In genomic region chr3L:2162019-2162418, dm6 we compare ENCODE assay signal across 1 fruit fly cellular context.
TF ChIP-seq lines count a peak whose summit lies in the region.

No protein-coding gene starts in this region.

TF ChIP-seq in whole organism, embryonic, 481 proteins besides CTCF, POLR2A, EP300 and RAD21 (continued from another document and continues in another):
- TF ChIP-seq CG3838 (GFP tag; optimal IDR thresholded peaks at IDR 0.05; lab: Kevin White, UChicago) (no peak), stwl (tag; optimal IDR thresholded peaks at IDR 0.05; lab: Kevin White, UChicago) (no peak), repo (GFP tag; optimal IDR thresholded peaks at IDR 0.05; lab: Kevin White, UChicago) (peak; percentile 80), CG6765 (GFP tag; optimal IDR thresholded peaks at IDR 0.05; lab: Kevin White, UChicago) (peak; percentile 43), en (GFP tag; optimal IDR thresholded peaks at IDR 0.05; lab: Kevin White, UChicago) (peak; percentile 7), Spps (tag; optimal IDR thresholded peaks at IDR 0.05; lab: Kevin White, UChicago) (peak; percentile 69), NK7.1 (GFP tag; optimal IDR thresholded peaks at IDR 0.05; lab: Kevin White, UChicago) (peak; percentile 61), hb (GFP tag; IDR thresholded peaks at IDR 0.05; lab: Robert Waterston, UW; ENCODE audit: partially characterized antibody) (no peak), Neu2 (GFP tag; optimal IDR thresholded peaks at IDR 0.05; lab: Kevin White, UChicago; ENCODE audit: borderline replicate concordance) (no peak), sim (GFP tag; IDR thresholded peaks at IDR 0.05; lab: Robert Waterston, UW) (peak; percentile 64; the same call in 1 of the 2 replicates), CG9727 (GFP tag; optimal IDR thresholded peaks at IDR 0.05; lab: Kevin White, UChicago) (peak; percentile 32), wor (GFP tag; IDR thresholded peaks at IDR 0.05; lab: Robert Waterston, UW) (peak; percentile 79), corto (GFP tag; optimal IDR thresholded peaks at IDR 0.05; lab: Kevin White, UChicago) (peak; percentile 33), Myb (GFP tag; optimal IDR thresholded peaks at IDR 0.05; lab: Kevin White, UChicago) (no peak), CG10959 (GFP tag; IDR thresholded peaks at IDR 0.05; lab: Robert Waterston, UW) (peak; percentile 73), CG13424 (tag; optimal IDR thresholded peaks at IDR 0.05; lab: Kevin White, UChicago) (peak; percentile 83), CG9437 (GFP tag; optimal IDR thresholded peaks at IDR 0.05; lab: Kevin White, UChicago) (peak; percentile 34), sna (GFP tag; IDR thresholded peaks at IDR 0.05; lab: Robert Waterston, UW; ENCODE audit: partially characterized antibody) (no peak), CG31441 (GFP tag; IDR thresholded peaks at IDR 0.05; lab: Robert Waterston, UW) (peak; percentile 85), CG4360 (GFP tag; IDR thresholded peaks at IDR 0.05; lab: Robert Waterston, UW) (peak; percentile 68), Nf-YA (GFP tag; IDR thresholded peaks at IDR 0.05; lab: Robert Waterston, UW) (peak; percentile 65), CG10979 (tag; optimal IDR thresholded peaks at IDR 0.05; lab: Kevin White, UChicago) (peak; percentile 84), dati (GFP tag; IDR thresholded peaks at IDR 0.05; lab: Robert Waterston, UW) (peak; percentile 78), ems (GFP tag; optimal IDR thresholded peaks at IDR 0.05; lab: Kevin White, UChicago) (peak; percentile 82), CG8089 (GFP tag; optimal IDR thresholded peaks at IDR 0.05; lab: Kevin White, UChicago) (peak; percentile 46), CG12744 (GFP tag; optimal IDR thresholded peaks at IDR 0.05; lab: Kevin White, UChicago) (no peak), HmgZ (tag; optimal IDR thresholded peaks at IDR 0.05; lab: Kevin White, UChicago) (peak; percentile 40), H15 (GFP tag; IDR thresholded peaks at IDR 0.05; lab: Robert Waterston, UW) (peak; percentile 87), crc (GFP tag; optimal IDR thresholded peaks at IDR 0.05; lab: Kevin White, UChicago) (peak; percentile 59), sd (tag; optimal IDR thresholded peaks at IDR 0.05; lab: Kevin White, UChicago) (peak; percentile 24), CG12659 (GFP tag; optimal IDR thresholded peaks at IDR 0.05; lab: Kevin White, UChicago) (peak; percentile 49), gfzf (GFP tag; optimal IDR thresholded peaks at IDR 0.05; lab: Kevin White, UChicago) (no peak), CG5953 (GFP tag; IDR thresholded peaks at IDR 0.05; lab: Robert Waterston, UW) (peak; percentile 90), CG15011 (GFP tag; optimal IDR thresholded peaks at IDR 0.05; lab: Kevin White, UChicago) (peak; percentile 8), dmrt99B (tag; optimal IDR thresholded peaks at IDR 0.05; lab: Kevin White, UChicago) (peak; percentile 90), Dbx (GFP tag; IDR thresholded peaks at IDR 0.05; lab: Robert Waterston, UW) (no peak), row (GFP tag; IDR thresholded peaks at IDR 0.05; lab: Robert Waterston, UW) (peak; percentile 84), toy (GFP tag; IDR thresholded peaks at IDR 0.05; lab: Robert Waterston, UW) (no peak), CG11723 (GFP tag; optimal IDR thresholded peaks at IDR 0.05; lab: Kevin White, UChicago) (peak; percentile 6), CG10654 (GFP tag; optimal IDR thresholded peaks at IDR 0.05; lab: Kevin White, UChicago) (peak; percentile 80), CkIIα-i1 (GFP tag; IDR thresholded peaks at IDR 0.05; lab: Robert Waterston, UW) (peak; percentile 56; the same call in 1 of the 2 replicates), CG14860 (GFP tag; IDR thresholded peaks at IDR 0.05; lab: Robert Waterston, UW; ENCODE audit: partially characterized antibody) (no peak), Nf-YC (tag; optimal IDR thresholded peaks at IDR 0.05; lab: Kevin White, UChicago) (peak; percentile 44), Lim3 (GFP tag; IDR thresholded peaks at IDR 0.05; lab: Robert Waterston, UW) (peak; percentile 70), C15 (GFP tag; IDR thresholded peaks at IDR 0.05; lab: Robert Waterston, UW) (peak; percentile 43; the same call in 1 of the 3 replicates), crol (GFP tag; IDR thresholded peaks at IDR 0.05; lab: Robert Waterston, UW) (no peak), Abd-B (GFP tag; optimal IDR thresholded peaks at IDR 0.05; lab: Kevin White, UChicago) (peak; percentile 17), fd96Cb (tag; optimal IDR thresholded peaks at IDR 0.05; lab: Kevin White, UChicago) (peak; percentile 87), Sin3A (optimal IDR thresholded peaks at IDR 0.05; lab: Kevin White, UChicago) (no peak), org-1 (GFP tag; optimal IDR thresholded peaks at IDR 0.05; lab: Kevin White, UChicago) (peak; percentile 37), amos (GFP tag; IDR thresholded peaks at IDR 0.05; lab: Robert Waterston, UW; ENCODE audit: partially characterized antibody) (no peak), D (optimal IDR thresholded peaks at IDR 0.05; lab: Kevin White, UChicago) (no peak), D (GFP tag; optimal IDR thresholded peaks at IDR 0.05; lab: Kevin White, UChicago) (peak; percentile 80), tup (GFP tag; optimal IDR thresholded peaks at IDR 0.05; lab: Kevin White, UChicago) (no peak), CG6272 (GFP tag; IDR thresholded peaks at IDR 0.05; lab: Robert Waterston, UW) (peak; percentile 66), CG17612 (GFP tag; IDR thresholded peaks at IDR 0.05; lab: Robert Waterston, UW) (peak; percentile 20; the same call in 1 of the 2 replicates), lmd (GFP tag; IDR thresholded peaks at IDR 0.05; lab: Robert Waterston, UW) (peak; percentile 82), Hmr (GFP tag; optimal IDR thresholded peaks at IDR 0.05; lab: Kevin White, UChicago) (no peak), hbn (GFP tag; IDR thresholded peaks at IDR 0.05; lab: Robert Waterston, UW; ENCODE audit: partially characterized antibody) (no peak), Meics (GFP tag; optimal IDR thresholded peaks at IDR 0.05; lab: Kevin White, UChicago) (peak; percentile 44), GATAe (GFP tag; conservative IDR thresholded peaks at IDR 0.05; lab: Robert Waterston, UW) (no peak), Sry-δ (GFP tag; optimal IDR thresholded peaks at IDR 0.05; lab: Kevin White, UChicago) (peak; percentile 36), CG1603 (tag; optimal IDR thresholded peaks at IDR 0.05; lab: Kevin White, UChicago) (peak; percentile 82), Eip74EF (GFP tag; optimal IDR thresholded peaks at IDR 0.05; lab: Kevin White, UChicago) (peak in 1 of 2 experiments; percentile 57), CG10565 (GFP tag; optimal IDR thresholded peaks at IDR 0.05; lab: Kevin White, UChicago) (no peak), Chrac-16 (GFP tag; optimal IDR thresholded peaks at IDR 0.05; lab: Kevin White, UChicago) (peak; percentile 48), CG9932 (GFP tag; IDR thresholded peaks at IDR 0.05; lab: Robert Waterston, UW) (0 out of 2 replicates have a peak, but pooled peaks have one; percentile 10), p53 (GFP tag; optimal IDR thresholded peaks at IDR 0.05; lab: Kevin White, UChicago) (peak; percentile 20), tio (GFP tag; optimal IDR thresholded peaks at IDR 0.05; lab: Kevin White, UChicago) (peak; percentile 37), CG6689 (GFP tag; IDR thresholded peaks at IDR 0.05; lab: Robert Waterston, UW) (peak; percentile 84), tx (GFP tag; optimal IDR thresholded peaks at IDR 0.05; lab: Kevin White, UChicago) (peak; percentile 45), ssp (GFP tag; IDR thresholded peaks at IDR 0.05; lab: Robert Waterston, UW) (peak; percentile 70), CG5245 (GFP tag; optimal IDR thresholded peaks at IDR 0.05; lab: Kevin White, UChicago) (peak; percentile 82), Six4 (GFP tag; optimal IDR thresholded peaks at IDR 0.05; lab: Kevin White, UChicago) (peak; percentile 59), danr (GFP tag; IDR thresholded peaks at IDR 0.05; lab: Robert Waterston, UW) (peak; percentile 49; the same call in 1 of the 2 replicates), CG13296 (GFP tag; optimal IDR thresholded peaks at IDR 0.05; lab: Kevin White, UChicago) (peak; percentile 23), Mes4 (GFP tag; optimal IDR thresholded peaks at IDR 0.05; lab: Kevin White, UChicago) (peak; percentile 43), salm (tag; optimal IDR thresholded peaks at IDR 0.05; lab: Kevin White, UChicago) (peak; percentile 60), CG2678 (tag; optimal IDR thresholded peaks at IDR 0.05; lab: Kevin White, UChicago) (peak; percentile 84), CG7987 (GFP tag; optimal IDR thresholded peaks at IDR 0.05; lab: Kevin White, UChicago) (peak; percentile 18), jigr1 (GFP tag; IDR thresholded peaks at IDR 0.05; lab: Robert Waterston, UW) (peak; percentile 73; the same call in 2 of the 3 replicates), CG3407 (GFP tag; optimal IDR thresholded peaks at IDR 0.05; lab: Kevin White, UChicago) (peak; percentile 60), aop (GFP tag; IDR thresholded peaks at IDR 0.05; lab: Robert Waterston, UW) (peak; percentile 65), CG12769 (tag; optimal IDR thresholded peaks at IDR 0.05; lab: Kevin White, UChicago) (peak; percentile 62), CG33557 (GFP tag; optimal IDR thresholded peaks at IDR 0.05; lab: Kevin White, UChicago) (peak; percentile 61), gro (GFP tag; optimal IDR thresholded peaks at IDR 0.05; lab: Kevin White, UChicago) (peak; percentile 20), Awh (GFP tag; IDR thresholded peaks at IDR 0.05; lab: Robert Waterston, UW) (peak; percentile 90), Lhr (GFP tag; optimal IDR thresholded peaks at IDR 0.05; lab: Kevin White, UChicago) (peak; percentile 18), CG17829 (tag; optimal IDR thresholded peaks at IDR 0.05; lab: Kevin White, UChicago) (peak; percentile 87), CG14050 (GFP tag; IDR thresholded peaks at IDR 0.05; lab: Robert Waterston, UW) (peak; percentile 71), lola (GFP tag; optimal IDR thresholded peaks at IDR 0.05; lab: Kevin White, UChicago) (peak in 1 of 3 experiments; percentile 58), CG17186 (GFP tag; optimal IDR thresholded peaks at IDR 0.05; lab: Kevin White, UChicago) (peak; percentile 25), lbe (GFP tag; optimal IDR thresholded peaks at IDR 0.05; lab: Kevin White, UChicago) (peak; percentile 59), tap (tag; optimal IDR thresholded peaks at IDR 0.05; lab: Kevin White, UChicago) (peak; percentile 84), CG7271 (tag; optimal IDR thresholded peaks at IDR 0.05; lab: Kevin White, UChicago) (no peak), exex (tag; optimal IDR thresholded peaks at IDR 0.05; lab: Kevin White, UChicago) (no peak), zf30C (GFP tag; optimal IDR thresholded peaks at IDR 0.05; lab: Kevin White, UChicago) (no peak), croc (GFP tag; conservative IDR thresholded peaks at IDR 0.05; lab: Robert Waterston, UW) (peak; percentile 74; the same call in 2 of the 3 replicates), oc (tag; optimal IDR thresholded peaks at IDR 0.05; lab: Kevin White, UChicago) (peak; percentile 54), CG16813 (GFP tag; IDR thresholded peaks at IDR 0.05; lab: Robert Waterston, UW; ENCODE audit: partially characterized antibody) (no peak), Ets65A (GFP tag; lab: Kevin White, UChicago) (peak; percentile 90), YL-1 (GFP tag; optimal IDR thresholded peaks at IDR 0.05; lab: Kevin White, UChicago) (no peak), abd-A (tag; optimal IDR thresholded peaks at IDR 0.05; lab: Kevin White, UChicago) (no peak), CG13624 (GFP tag; optimal IDR thresholded peaks at IDR 0.05; lab: Kevin White, UChicago) (peak; percentile 8), unpg (GFP tag; optimal IDR thresholded peaks at IDR 0.05; lab: Kevin White, UChicago) (peak; percentile 69), Side (GFP tag; optimal IDR thresholded peaks at IDR 0.05; lab: Kevin White, UChicago) (peak; percentile 69), fu2 (GFP tag; optimal IDR thresholded peaks at IDR 0.05; lab: Kevin White, UChicago) (no peak), disco-r (GFP tag; optimal IDR thresholded peaks at IDR 0.05; lab: Kevin White, UChicago) (no peak), trh (GFP tag; optimal IDR thresholded peaks at IDR 0.05; lab: Kevin White, UChicago) (peak; percentile 0), MBD-R2 (GFP tag; IDR thresholded peaks at IDR 0.05; lab: Robert Waterston, UW) (no peak; the same call in 1 of the 2 replicates), gsb (GFP tag; IDR thresholded peaks at IDR 0.05; lab: Robert Waterston, UW) (peak; percentile 57), stc (GFP tag; IDR thresholded peaks at IDR 0.05; lab: Robert Waterston, UW) (peak; percentile 87), ara (GFP tag; IDR thresholded peaks at IDR 0.05; lab: Robert Waterston, UW) (peak; percentile 81), CG3163 (GFP tag; optimal IDR thresholded peaks at IDR 0.05; lab: Kevin White, UChicago) (peak; percentile 26), cad (GFP tag; optimal IDR thresholded peaks at IDR 0.05; lab: Kevin White, UChicago) (no peak), CG7556 (GFP tag; optimal IDR thresholded peaks at IDR 0.05; lab: Kevin White, UChicago) (peak; percentile 55), HmgD (GFP tag; optimal IDR thresholded peaks at IDR 0.05; lab: Kevin White, UChicago) (no peak), CG10366 (GFP tag; IDR thresholded peaks at IDR 0.05; lab: Robert Waterston, UW) (peak; percentile 85), ash1 (GFP tag; optimal IDR thresholded peaks at IDR 0.05; lab: Kevin White, UChicago) (no peak), CG6854 (GFP tag; optimal IDR thresholded peaks at IDR 0.05; lab: Kevin White, UChicago) (peak; percentile 16), CG30431 (GFP tag; optimal IDR thresholded peaks at IDR 0.05; lab: Kevin White, UChicago) (peak; percentile 31), CG2199 (GFP tag; IDR thresholded peaks at IDR 0.05; lab: Robert Waterston, UW) (peak; percentile 81; the same call in 2 of the 3 replicates), CG4730 (GFP tag; IDR thresholded peaks at IDR 0.05; lab: Robert Waterston, UW) (peak; percentile 68), fd64A (GFP tag; optimal IDR thresholded peaks at IDR 0.05; lab: Kevin White, UChicago) (peak; percentile 79), rib (GFP tag; IDR thresholded peaks at IDR 0.05; lab: Robert Waterston, UW) (no peak), odd (GFP tag; optimal IDR thresholded peaks at IDR 0.05; lab: Kevin White, UChicago) (no peak), sqz (GFP tag; optimal IDR thresholded peaks at IDR 0.05; lab: Kevin White, UChicago) (peak; percentile 68), prd (optimal IDR thresholded peaks at IDR 0.05; lab: Kevin White, UChicago) (no peak), prd (GFP tag; IDR thresholded peaks at IDR 0.05; lab: Robert Waterston, UW) (peak; percentile 87), CG3847 (GFP tag; IDR thresholded peaks at IDR 0.05; lab: Robert Waterston, UW) (peak; percentile 50), Max (GFP tag; optimal IDR thresholded peaks at IDR 0.05; lab: Kevin White, UChicago) (peak; percentile 61)
